Fruit fly (Drosophila melanogaster) whole organism, embryonic: ENCODE results near the gene pav.

Source experiments
- Atf-2 ChIP-seq: fragments of 200-800 bp; sonication (Bioruptor generic); optimal IDR thresholded peaks from 2 replicates; lab custom pipeline; 2016; ENCODE audit warnings: missing biosample characterization, missing genetic modification characterization
- Atf6 ChIP-seq: fragments of 200-800 bp; sonication (Bioruptor generic); IDR thresholded peaks from 2 replicates; pipeline ENCODE4 v1.3.6; 2022; ENCODE audit warnings: missing biosample characterization, missing genetic modification characterization
- CG10462 ChIP-seq: fragments of 200-800 bp; sonication (Bioruptor generic); optimal IDR thresholded peaks from 2 replicates; lab custom pipeline; 2016; ENCODE audit warnings: missing biosample characterization, missing genetic modification characterization
- CG11093 ChIP-seq: fragments of 200-800 bp; sonication (Bioruptor generic); IDR thresholded peaks from 3 replicates; pipeline ENCODE4 v1.3.6; 2022; ENCODE audit warnings: missing biosample characterization, missing genetic modification characterization
- CG11504 ChIP-seq: fragments of 200-800 bp; sonication (Bioruptor generic); optimal IDR thresholded peaks from 3 replicates; lab custom pipeline; 2019; ENCODE audit warnings: missing biosample characterization, mild to moderate bottlenecking, missing genetic modification characterization, moderate library complexity
- CG12219 ChIP-seq: fragments of 200-800 bp; sonication (Bioruptor generic); optimal IDR thresholded peaks from 3 replicates; lab custom pipeline; 2018; ENCODE audit warnings: missing biosample characterization, mild to moderate bottlenecking, missing genetic modification characterization
- CG14050 ChIP-seq: fragments of 200-800 bp; sonication (Bioruptor generic); IDR thresholded peaks from 3 replicates; pipeline ENCODE4 v1.3.6; 2022; ENCODE audit warnings: missing biosample characterization, missing genetic modification characterization
- CG14860 ChIP-seq: fragments of 200-800 bp; sonication (Bioruptor generic); IDR thresholded peaks from 3 replicates; pipeline ENCODE4 v1.3.6; 2022; ENCODE audit warnings: missing biosample characterization, missing genetic modification characterization; ENCODE audit not compliant: partially characterized antibody
- CG15011 ChIP-seq: fragments of 200-800 bp; sonication (Bioruptor generic); optimal IDR thresholded peaks from 3 replicates; lab custom pipeline; 2018; ENCODE audit warnings: missing biosample characterization, mild to moderate bottlenecking, missing genetic modification characterization
- CG1529 ChIP-seq: fragments of 200-800 bp; sonication (Bioruptor generic); optimal IDR thresholded peaks from 3 replicates; lab custom pipeline; 2018; ENCODE audit warnings: missing biosample characterization, missing genetic modification characterization
- CG15479 ChIP-seq: fragments of 200-800 bp; sonication (Bioruptor generic); optimal IDR thresholded peaks from 3 replicates; lab custom pipeline; 2019; ENCODE audit warnings: missing biosample characterization, mild to moderate bottlenecking, missing genetic modification characterization, moderate library complexity
- CG15514 ChIP-seq: fragments of 200-800 bp; sonication (Bioruptor generic); optimal IDR thresholded peaks from 3 replicates; lab custom pipeline; 2017; ENCODE audit warnings: missing biosample characterization, missing genetic modification characterization, mild to moderate bottlenecking, moderate library complexity, missing genetic modification reagents
- CG16815 ChIP-seq: fragments of 200-800 bp; sonication (Bioruptor generic); optimal IDR thresholded peaks from 3 replicates; lab custom pipeline; 2017; ENCODE audit warnings: missing biosample characterization, mild to moderate bottlenecking, missing genetic modification characterization
- CG17829 ChIP-seq: fragments of 200-800 bp; optimal IDR thresholded peaks from 2 replicates; lab custom pipeline; 2019; ENCODE audit warnings: missing biosample characterization, mild to moderate bottlenecking, missing genetic modification characterization, moderate library complexity
- CG18011 ChIP-seq: fragments of 200-800 bp; sonication (Bioruptor generic); optimal IDR thresholded peaks from 2 replicates; lab custom pipeline; 2017; ENCODE audit warnings: missing biosample characterization, missing genetic modification characterization, mild to moderate bottlenecking, moderate library complexity, missing genotype
- CG2889 ChIP-seq: fragments of 200-800 bp; sonication (Bioruptor generic); IDR thresholded peaks from 3 replicates; pipeline ENCODE4 v1.3.6; 2022; ENCODE audit warnings: missing biosample characterization, missing genetic modification characterization
- CG4328 ChIP-seq: fragments of 200-800 bp; sonication (Bioruptor generic); optimal IDR thresholded peaks from 3 replicates; lab custom pipeline; 2017; ENCODE audit warnings: missing biosample characterization, missing genetic modification reagents, missing genetic modification characterization
- CG4404 ChIP-seq: fragments of 200-800 bp; sonication (Bioruptor generic); IDR thresholded peaks from 2 replicates; pipeline ENCODE4 v1.3.6; 2022; ENCODE audit warnings: missing biosample characterization, missing genetic modification characterization
- CG4820 ChIP-seq: fragments of 200-800 bp; sonication (Bioruptor generic); optimal IDR thresholded peaks from 3 replicates; lab custom pipeline; 2016; ENCODE audit warnings: missing biosample characterization, missing genetic modification characterization
- CG6689 ChIP-seq: fragments of 200-800 bp; sonication (Bioruptor generic); IDR thresholded peaks from 2 replicates; pipeline ENCODE4 v1.3.6; 2022; ENCODE audit warnings: missing biosample characterization, missing genetic modification characterization
- CG8089 ChIP-seq: fragments of 200-800 bp; sonication (Bioruptor generic); optimal IDR thresholded peaks from 3 replicates; lab custom pipeline; 2016; ENCODE audit warnings: missing biosample characterization, missing genetic modification characterization
- CG8924 ChIP-seq: fragments of 200-800 bp; optimal IDR thresholded peaks from 3 replicates; lab custom pipeline; 2019; ENCODE audit warnings: missing biosample characterization, mild to moderate bottlenecking, missing genetic modification characterization, moderate library complexity
- CG9817 ChIP-seq: fragments of 200-800 bp; sonication (Bioruptor generic); optimal IDR thresholded peaks from 2 replicates; lab custom pipeline; 2018; ENCODE audit warnings: missing biosample characterization, mild to moderate bottlenecking, missing genetic modification characterization, moderate library complexity
- Camta ChIP-seq: fragments of 200-800 bp; sonication (Bioruptor generic); optimal IDR thresholded peaks from 2 replicates; lab custom pipeline; 2016; ENCODE audit warnings: missing biosample characterization, missing genetic modification characterization
- Doc3 ChIP-seq: fragments of 200-800 bp; sonication (Bioruptor generic); IDR thresholded peaks from 3 replicates; pipeline ENCODE4 v1.3.6; 2022; ENCODE audit warnings: missing biosample characterization, missing genetic modification characterization; ENCODE audit not compliant: partially characterized antibody
- H15 ChIP-seq: fragments of 200-800 bp; sonication (Bioruptor generic); IDR thresholded peaks from 3 replicates; pipeline ENCODE4 v1.3.6; 2022; ENCODE audit warnings: missing biosample characterization, missing genetic modification characterization
- Kr ChIP-seq: fragments of 200-800 bp; sonication (Bioruptor generic); optimal IDR thresholded peaks from 2 replicates; lab custom pipeline; 2017; ENCODE audit warnings: missing biosample characterization, mild to moderate bottlenecking, missing genetic modification characterization
- Lpt ChIP-seq: fragments of >200 bp; optimal IDR thresholded peaks from 2 replicates; lab custom pipeline; 2018; ENCODE audit warnings: missing biosample characterization, missing genetic modification characterization
- NfI ChIP-seq: fragments of 200-800 bp; sonication (Bioruptor generic); optimal IDR thresholded peaks from 3 replicates; lab custom pipeline; 2018; ENCODE audit warnings: missing biosample characterization, mild to moderate bottlenecking, missing genetic modification characterization, moderate library complexity
- Rx ChIP-seq: fragments of 200-800 bp; sonication (Bioruptor generic); IDR thresholded peaks from 2 replicates; pipeline ENCODE4 v1.3.6; 2022; ENCODE audit warnings: missing biosample characterization, missing genetic modification characterization
- Xrp1 ChIP-seq: fragments of 200-800 bp; sonication (Bioruptor generic); IDR thresholded peaks from 2 replicates; pipeline ENCODE4 v1.3.6; 2022; ENCODE audit warnings: missing biosample characterization, missing genetic modification characterization
- ab ChIP-seq: fragments of 200-800 bp; sonication (Bioruptor generic); optimal IDR thresholded peaks from 2 replicates; lab custom pipeline; 2016; ENCODE audit warnings: missing biosample characterization, missing genetic modification characterization
- abd-A ChIP-seq: fragments of 200-800 bp; sonication (Bioruptor generic); optimal IDR thresholded peaks from 3 replicates; lab custom pipeline; 2019; ENCODE audit warnings: missing biosample characterization, mild to moderate bottlenecking, missing genetic modification characterization, moderate library complexity
- aop ChIP-seq: fragments of 200-800 bp; sonication (Bioruptor generic); IDR thresholded peaks from 2 replicates; pipeline ENCODE4 v1.3.6; 2022; ENCODE audit warnings: missing biosample characterization, missing genetic modification characterization
- btn ChIP-seq: fragments of 200-800 bp; sonication (Bioruptor generic); optimal IDR thresholded peaks from 2 replicates; lab custom pipeline; 2016; ENCODE audit warnings: missing biosample characterization, missing genetic modification characterization
- chn ChIP-seq: fragments of 200-800 bp; sonication (Bioruptor generic); optimal IDR thresholded peaks from 2 replicates; lab custom pipeline; 2016; ENCODE audit warnings: missing biosample characterization, missing genetic modification characterization
- dan ChIP-seq: fragments of 200-800 bp; sonication (Bioruptor generic); IDR thresholded peaks from 2 replicates; pipeline ENCODE4 v1.3.6; 2022; ENCODE audit warnings: missing biosample characterization, missing genetic modification characterization
- danr ChIP-seq: fragments of 200-800 bp; sonication (Bioruptor generic); IDR thresholded peaks from 2 replicates; pipeline ENCODE4 v1.3.6; 2022; ENCODE audit warnings: missing biosample characterization, missing genetic modification characterization
- dmrt99B ChIP-seq: fragments of 200-800 bp; sonication (Bioruptor generic); optimal IDR thresholded peaks from 2 replicates; lab custom pipeline; 2018; ENCODE audit warnings: missing biosample characterization, mild to moderate bottlenecking, missing genetic modification characterization, moderate library complexity
- eve ChIP-seq, 2 experiments: fragments of >200 bp; optimal IDR thresholded peaks; 2 replicates each; lab custom pipeline; 2017; ENCODE audit warnings: missing biosample characterization in 2 of 2, missing genetic modification characterization in 2 of 2
- eyg ChIP-seq: fragments of 200-800 bp; sonication (Bioruptor generic); optimal IDR thresholded peaks from 3 replicates; lab custom pipeline; 2016; ENCODE audit warnings: missing biosample characterization, missing genetic modification characterization
- inv ChIP-seq: fragments of 200-800 bp; sonication (Bioruptor generic); IDR thresholded peaks from 2 replicates; pipeline ENCODE4 v1.3.6; 2022; ENCODE audit warnings: missing biosample characterization, missing genetic modification characterization; ENCODE audit not compliant: partially characterized antibody
- nerfin-2 ChIP-seq: fragments of 200-800 bp; sonication (Bioruptor generic); IDR thresholded peaks from 2 replicates; pipeline ENCODE4 v1.3.6; 2022; ENCODE audit warnings: missing biosample characterization, missing genetic modification characterization; ENCODE audit not compliant: partially characterized antibody
- onecut ChIP-seq: fragments of 200-800 bp; sonication (Bioruptor generic); IDR thresholded peaks from 2 replicates; pipeline ENCODE4 v1.3.6; 2022; ENCODE audit warnings: missing biosample characterization, missing genetic modification characterization
- run ChIP-seq: fragments of 200-800 bp; sonication (Bioruptor generic); optimal IDR thresholded peaks from 3 replicates; lab custom pipeline; 2018; ENCODE audit warnings: missing biosample characterization, mild to moderate bottlenecking, missing genetic modification characterization
- seq ChIP-seq: fragments of 200-800 bp; sonication (Bioruptor generic); IDR thresholded peaks from 2 replicates; pipeline ENCODE4 v1.3.6; 2022; ENCODE audit warnings: missing biosample characterization, missing genetic modification characterization
- stc ChIP-seq: fragments of 200-800 bp; sonication (Bioruptor generic); IDR thresholded peaks from 2 replicates; pipeline ENCODE4 v1.3.6; 2022; ENCODE audit warnings: missing biosample characterization, missing genetic modification characterization
- twi ChIP-seq: fragments of 200-800 bp; optimal IDR thresholded peaks from 2 replicates; lab custom pipeline; 2019; ENCODE audit warnings: missing biosample characterization, mild to moderate bottlenecking, missing genetic modification characterization, moderate library complexity
- tx ChIP-seq: fragments of 200-800 bp; sonication (Bioruptor generic); optimal IDR thresholded peaks from 2 replicates; lab custom pipeline; 2016; ENCODE audit warnings: missing biosample characterization, missing genetic modification characterization
- wor ChIP-seq: fragments of 200-800 bp; sonication (Bioruptor generic); IDR thresholded peaks from 2 replicates; pipeline ENCODE4 v1.3.6; 2022; ENCODE audit warnings: missing biosample characterization, missing genetic modification characterization
- zen ChIP-seq: fragments of 200-800 bp; sonication (Bioruptor generic); optimal IDR thresholded peaks from 3 replicates; lab custom pipeline; 2018; ENCODE audit warnings: missing biosample characterization, mild to moderate bottlenecking, missing genetic modification characterization, moderate library complexity

Gene pav

dm6 chr3L:4269920-4270319 is 27.4 kb downstream of the pav start (continued):
- peak; percentile 31 for TF ChIP-seq CG16815 (GFP tag; lab: Kevin White, UChicago)
- no peak for TF ChIP-seq CG14050
- peak; percentile 50 for TF ChIP-seq twi
- TF ChIP-seq tx (GFP tag; lab: Kevin White, UChicago), result no peak
- TF ChIP-seq Xrp1 (GFP tag; lab: Robert Waterston, UW), result peak; percentile 81
- peak; percentile 45 for TF ChIP-seq CG9817 (tag; lab: Kevin White, UChicago)
- TF ChIP-seq CG10462 (GFP tag; lab: Kevin White, UChicago), result no peak
- peak; percentile 60 for TF ChIP-seq CG12219 (GFP tag; lab: Kevin White, UChicago)
- TF ChIP-seq CG14860 (GFP tag; lab: Robert Waterston, UW), result no peak
- no peak for TF ChIP-seq CG15479 (GFP tag; lab: Kevin White, UChicago)
- no peak for TF ChIP-seq eve (GFP tag; optimal IDR thresholded peaks at IDR 0.05; lab: Kevin White, UChicago)
- TF ChIP-seq btn (GFP tag; lab: Kevin White, UChicago), result no peak
- TF ChIP-seq inv, result no peak
- TF ChIP-seq NfI, result peak; percentile 65
- TF ChIP-seq ab (GFP tag; lab: Kevin White, UChicago), result no peak
- TF ChIP-seq CG6689, result peak; percentile 77
- TF ChIP-seq CG8924 (tag; lab: Kevin White, UChicago), result peak; percentile 81
- TF ChIP-seq abd-A (tag; lab: Kevin White, UChicago), result no peak
- TF ChIP-seq CG2889 (GFP tag; lab: Robert Waterston, UW), result 0 out of 3 replicates have a peak, but pooled peaks have one; percentile 31
- peak; percentile 44 for TF ChIP-seq CG4328 (GFP tag; lab: Kevin White, UChicago)
- 0 out of 2 replicates have a peak, but pooled peaks have one; percentile 23 for TF ChIP-seq Rx
- TF ChIP-seq stc (GFP tag; lab: Robert Waterston, UW), result peak; percentile 74
- TF ChIP-seq CG4404 (GFP tag; lab: Robert Waterston, UW), result peak; percentile 35; the same call in 1 of the 2 replicates
- TF ChIP-seq dan (GFP tag; lab: Robert Waterston, UW), result no peak
- TF ChIP-seq Lpt (GFP tag; lab: Kevin White, UChicago), result no peak
- no peak for TF ChIP-seq Doc3 (GFP tag; lab: Robert Waterston, UW)
- TF ChIP-seq CG8089 (GFP tag; lab: Kevin White, UChicago), result no peak
- TF ChIP-seq zen (tag; lab: Kevin White, UChicago), result no peak
- peak; percentile 32 for TF ChIP-seq CG18011 (GFP tag; lab: Kevin White, UChicago)
- TF ChIP-seq seq, result peak; percentile 62; the same call in 1 of the 2 replicates
- peak; percentile 85 for TF ChIP-seq dmrt99B (tag; lab: Kevin White, UChicago)
- no peak for TF ChIP-seq nerfin-2 (GFP tag; lab: Robert Waterston, UW)
- TF ChIP-seq aop (GFP tag; lab: Robert Waterston, UW), result no peak
- TF ChIP-seq onecut (GFP tag; lab: Robert Waterston, UW), result no peak
- TF ChIP-seq chn, result no peak
- no peak for TF ChIP-seq danr
- peak; percentile 51; the same call in 1 of the 2 replicates for TF ChIP-seq Atf6 (GFP tag; lab: Robert Waterston, UW)
- TF ChIP-seq CG1529 (GFP tag; lab: Kevin White, UChicago), result peak; percentile 58
- TF ChIP-seq Atf-2 (GFP tag; lab: Kevin White, UChicago), result no peak
- TF ChIP-seq Camta (GFP tag; lab: Kevin White, UChicago), result no peak
- TF ChIP-seq Kr (GFP tag; lab: Kevin White, UChicago), result no peak
- 0 out of 3 replicates have a peak, but pooled peaks have one; percentile 60 for TF ChIP-seq CG11093 (GFP tag; lab: Robert Waterston, UW)
- TF ChIP-seq H15 (GFP tag; lab: Robert Waterston, UW), result peak; percentile 42; the same call in 1 of the 3 replicates
- TF ChIP-seq CG11504 (tag; lab: Kevin White, UChicago), result peak; percentile 87
- TF ChIP-seq CG4820 (GFP tag; lab: Kevin White, UChicago), result peak; percentile 11
- peak; percentile 42 for TF ChIP-seq CG15011 (GFP tag; lab: Kevin White, UChicago)
- TF ChIP-seq wor (GFP tag; lab: Robert Waterston, UW), result peak; percentile 38; the same call in 1 of the 2 replicates
- TF ChIP-seq CG15514, result peak; percentile 20
- TF ChIP-seq CG17829 (tag; lab: Kevin White, UChicago), result peak; percentile 81
- no peak for TF ChIP-seq eyg
- TF ChIP-seq run, result peak; percentile 72
